Worm (Caenorhabditis elegans) whole organism, L3 larva: Measurements from ENCODE around the gene W07G4.8.

Experiments
- R02D3.7 ChIP-seq: fragments of 150-350 bp; optimal IDR thresholded peaks from 2 replicates; lab custom pipeline; 2014; ENCODE audit warnings: missing biosample characterization, missing genetic modification characterization
- ZK546.5 ChIP-seq: sonication (generic microtip); optimal IDR thresholded peaks from 2 replicates; lab custom pipeline; 2017; ENCODE audit warnings: missing biosample characterization, missing genetic modification characterization
- aly-2 ChIP-seq: fragments of 150-350 bp; optimal IDR thresholded peaks from 2 replicates; lab custom pipeline; 2014; ENCODE audit warnings: missing biosample characterization, missing genetic modification characterization
- ama-1 ChIP-seq: fragments of 150-350 bp; optimal IDR thresholded peaks from 2 replicates; lab custom pipeline; 2018
- ceh-16 ChIP-seq: sonication (generic microtip); optimal IDR thresholded peaks from 2 replicates; lab custom pipeline; 2017; ENCODE audit warnings: missing biosample characterization, missing genetic modification characterization
- ceh-28 ChIP-seq: fragments of 150-350 bp; optimal IDR thresholded peaks from 2 replicates; lab custom pipeline; 2014; ENCODE audit warnings: missing biosample characterization, missing genetic modification reagents, missing genetic modification characterization
- daf-12 ChIP-seq: fragments of 150-350 bp; optimal IDR thresholded peaks from 2 replicates; lab custom pipeline; 2014; ENCODE audit warnings: missing biosample characterization, missing genetic modification reagents, missing genetic modification characterization
- egl-27 ChIP-seq: sonication (generic microtip); optimal IDR thresholded peaks from 4 replicates; lab custom pipeline; 2017; ENCODE audit warnings: missing biosample characterization, missing genetic modification reagents, missing genetic modification characterization
- elt-1 ChIP-seq: fragments of 150-350 bp; optimal IDR thresholded peaks from 2 replicates; lab custom pipeline; 2014; ENCODE audit warnings: missing biosample characterization, missing genetic modification characterization
- elt-2 ChIP-seq: sonication (generic microtip); optimal IDR thresholded peaks from 2 replicates; lab custom pipeline; 2016; ENCODE audit warnings: missing genetic modification reagents, mild to moderate bottlenecking, missing genetic modification characterization, missing compliant biosample characterization
- elt-3 ChIP-seq, 3 experiments: fragments of 150-350 bp in 1 of 3; sonication (generic microtip) in 2 of 3; optimal IDR thresholded peaks; 2 replicates in 2 of 3; 4 replicates in 1 of 3; lab custom pipeline; 2014 to 2017; ENCODE audit warnings: missing biosample characterization in 3 of 3, missing genetic modification characterization in 3 of 3
- eor-1 ChIP-seq, 2 experiments: fragments of 150-350 bp; optimal IDR thresholded peaks; 2 replicates each; lab custom pipeline; 2014 to 2018; ENCODE audit warnings: missing biosample characterization in 2 of 2, missing genetic modification characterization in 2 of 2
- fkh-10 ChIP-seq: sonication (generic microtip); optimal IDR thresholded peaks from 2 replicates; lab custom pipeline; 2017; ENCODE audit warnings: missing biosample characterization, missing genetic modification reagents, missing genetic modification characterization
- fos-1 ChIP-seq: fragments of 150-350 bp; optimal IDR thresholded peaks from 2 replicates; lab custom pipeline; 2014; ENCODE audit warnings: missing biosample characterization, missing genetic modification characterization
- hmg-11 ChIP-seq: sonication (generic microtip); optimal IDR thresholded peaks from 2 replicates; lab custom pipeline; 2016; ENCODE audit warnings: missing genetic modification characterization, missing compliant biosample characterization
- jun-1 ChIP-seq: fragments of 150-350 bp; optimal IDR thresholded peaks from 2 replicates; lab custom pipeline; 2014; ENCODE audit warnings: missing biosample characterization, missing genetic modification reagents, missing genetic modification characterization
- lin-15B ChIP-seq: fragments of 150-350 bp; optimal IDR thresholded peaks from 2 replicates; lab custom pipeline; 2014; ENCODE audit warnings: missing biosample characterization, missing genetic modification characterization
- lin-39 ChIP-seq: fragments of 150-350 bp; optimal IDR thresholded peaks from 2 replicates; lab custom pipeline; 2018; ENCODE audit warnings: missing biosample characterization, missing genetic modification reagents, missing genetic modification characterization
- lsy-12 ChIP-seq: sonication (generic microtip); optimal IDR thresholded peaks from 2 replicates; lab custom pipeline; 2016; ENCODE audit warnings: mild to moderate bottlenecking, missing genetic modification characterization, missing compliant biosample characterization
- mml-1 ChIP-seq: fragments of 150-350 bp; sonication (generic microtip); optimal IDR thresholded peaks from 3 replicates; lab custom pipeline; 2014; ENCODE audit warnings: missing biosample characterization, missing genetic modification characterization
- nfya-1 ChIP-seq: sonication (generic microtip); optimal IDR thresholded peaks from 2 replicates; lab custom pipeline; 2017; ENCODE audit warnings: missing genetic modification characterization, mild to moderate bottlenecking, missing compliant biosample characterization, antibody characterized with exemption, moderate library complexity; ENCODE audit not compliant: insufficient read depth
- nhr-11 ChIP-seq: fragments of 150-350 bp; optimal IDR thresholded peaks from 2 replicates; lab custom pipeline; 2014; ENCODE audit warnings: missing biosample characterization, missing genetic modification characterization
- nhr-12 ChIP-seq: fragments of 150-350 bp; optimal IDR thresholded peaks from 2 replicates; lab custom pipeline; 2014; ENCODE audit warnings: missing biosample characterization, missing genetic modification characterization
- nhr-23 ChIP-seq: fragments of 150-350 bp; optimal IDR thresholded peaks from 2 replicates; lab custom pipeline; 2014; ENCODE audit warnings: missing biosample characterization, missing genetic modification reagents, missing genetic modification characterization
- nhr-237 ChIP-seq: fragments of 150-350 bp; optimal IDR thresholded peaks from 2 replicates; lab custom pipeline; 2014; ENCODE audit warnings: missing biosample characterization, missing genetic modification characterization
- nhr-25 ChIP-seq: sonication (generic microtip); optimal IDR thresholded peaks from 2 replicates; lab custom pipeline; 2017; ENCODE audit warnings: missing biosample characterization, missing genetic modification characterization
- nhr-28 ChIP-seq: fragments of 150-350 bp; optimal IDR thresholded peaks from 2 replicates; lab custom pipeline; 2014; ENCODE audit warnings: missing biosample characterization, missing genetic modification characterization
- nhr-43 ChIP-seq: sonication (generic microtip); optimal IDR thresholded peaks from 2 replicates; lab custom pipeline; 2016; ENCODE audit warnings: mild to moderate bottlenecking, missing genetic modification characterization, missing compliant biosample characterization; ENCODE audit not compliant: poor library complexity, severe bottlenecking
- nhr-67 ChIP-seq: fragments of 150-350 bp; optimal IDR thresholded peaks from 2 replicates; lab custom pipeline; 2014; ENCODE audit warnings: missing biosample characterization, missing genetic modification characterization
- nhr-76 ChIP-seq: fragments of 150-350 bp; sonication (generic microtip); optimal IDR thresholded peaks from 5 replicates; lab custom pipeline; 2014; ENCODE audit warnings: missing biosample characterization, missing genetic modification characterization
- nhr-77 ChIP-seq: fragments of 150-350 bp; optimal IDR thresholded peaks from 2 replicates; lab custom pipeline; 2014; ENCODE audit warnings: missing biosample characterization, missing genetic modification characterization
- pha-4 ChIP-seq: fragments of 150-350 bp; optimal IDR thresholded peaks from 2 replicates; lab custom pipeline; 2014; ENCODE audit warnings: missing biosample characterization, missing genetic modification reagents, missing genetic modification characterization
- pqm-1 ChIP-seq: fragments of 150-350 bp; optimal IDR thresholded peaks from 2 replicates; lab custom pipeline; 2017; ENCODE audit warnings: missing biosample characterization, missing genetic modification characterization, inconsistent platforms
- sea-2 ChIP-seq: fragments of 150-350 bp; sonication (generic microtip); optimal IDR thresholded peaks from 4 replicates; lab custom pipeline; 2014; ENCODE audit warnings: missing biosample characterization, missing genetic modification reagents, missing genetic modification characterization
- skn-1 ChIP-seq: fragments of 150-350 bp; optimal IDR thresholded peaks from 2 replicates; lab custom pipeline; 2014; ENCODE audit warnings: missing biosample characterization, missing genetic modification characterization
- snpc-4 ChIP-seq: fragments of 150-350 bp; optimal IDR thresholded peaks from 2 replicates; lab custom pipeline; 2014; ENCODE audit warnings: missing biosample characterization, missing genetic modification characterization
- tbx-2 ChIP-seq: sonication (generic microtip); optimal IDR thresholded peaks from 2 replicates; lab custom pipeline; 2016; ENCODE audit warnings: mild to moderate bottlenecking, missing genetic modification characterization, missing compliant biosample characterization
- unc-39 ChIP-seq: sonication (generic microtip); optimal IDR thresholded peaks from 4 replicates; lab custom pipeline; 2017; ENCODE audit warnings: missing biosample characterization, missing genetic modification characterization
- unc-62 ChIP-seq: fragments of 150-350 bp; sonication (generic microtip); optimal IDR thresholded peaks from 4 replicates; lab custom pipeline; 2014; ENCODE audit warnings: missing biosample characterization, missing genetic modification reagents, missing genetic modification characterization
- zag-1 ChIP-seq: fragments of 150-350 bp; optimal IDR thresholded peaks from 2 replicates; lab custom pipeline; 2014; ENCODE audit warnings: missing biosample characterization, missing genetic modification characterization
- ztf-11 ChIP-seq: fragments of 150-350 bp; optimal IDR thresholded peaks from 2 replicates; lab custom pipeline; 2014; ENCODE audit warnings: missing biosample characterization, missing genetic modification characterization
- ztf-4 ChIP-seq: fragments of 150-350 bp; optimal IDR thresholded peaks from 2 replicates; lab custom pipeline; 2014; ENCODE audit warnings: missing biosample characterization, missing genetic modification characterization

W07G4.8 gene

DNA sequence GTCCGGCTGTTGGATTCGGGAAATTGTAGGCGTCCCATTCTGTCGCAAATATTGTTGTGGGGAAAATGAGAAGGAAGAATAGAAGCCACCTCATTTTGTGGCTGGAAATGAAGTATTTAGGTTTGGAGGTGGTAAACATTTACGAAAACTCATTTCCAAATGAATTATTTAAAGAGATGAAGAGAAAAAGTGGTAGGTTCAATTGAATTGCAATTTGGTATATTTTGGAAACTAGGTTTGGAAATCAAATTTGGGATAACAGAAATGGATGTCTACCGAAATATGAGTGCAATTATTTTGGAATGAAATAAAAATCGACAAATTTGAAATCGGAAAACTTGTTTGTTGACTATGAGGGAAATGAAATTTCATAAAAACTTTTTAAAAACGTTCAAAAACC, 40.5 kb downstream of the W07G4.8 start, which contains the start of gene F15B9.10:
F15B9.10 (minus strand) TSS at position 101 of the 400 bp plus-strand sequence.
- no peak for TF ChIP-seq nhr-237
- TF ChIP-seq snpc-4 (tag; lab: Kevin White, UChicago), result no peak
- no peak for TF ChIP-seq elt-3 (tag; optimal IDR thresholded peaks at IDR 0.05; lab: Kevin White, UChicago)
- TF ChIP-seq nhr-76, result no peak
- no peak for TF ChIP-seq lin-15B
- TF ChIP-seq tbx-2 (tag; lab: Kevin White, UChicago), result no peak
- TF ChIP-seq ztf-11, result no peak
- no peak for TF ChIP-seq elt-2 (tag; lab: Kevin White, UChicago)

DNA sequence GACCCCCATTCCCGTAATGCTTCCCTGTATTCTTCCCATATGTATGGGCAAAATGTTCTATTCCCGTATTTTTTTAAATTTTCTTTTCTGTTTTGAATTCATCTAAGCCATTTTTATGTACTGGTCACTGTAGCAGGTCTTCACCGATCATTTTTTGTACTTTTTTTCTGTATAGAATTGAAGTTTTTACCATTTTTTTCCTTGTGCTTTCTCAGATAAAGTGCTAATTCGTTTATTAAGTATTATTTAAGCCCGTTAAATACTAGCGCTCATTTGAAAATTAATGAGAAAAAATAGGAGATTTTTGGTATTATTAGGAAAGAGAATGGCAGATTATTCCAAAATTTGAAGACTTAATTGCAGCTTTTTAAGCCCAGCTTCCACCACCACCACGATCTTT, 42.6 kb downstream of the W07G4.8 start:
- TF ChIP-seq pqm-1 (no peak), nhr-12 (tag; lab: Kevin White, UChicago) (no peak), ama-1 (lab: Kevin White, UChicago) (no peak), tbx-2 (tag; lab: Kevin White, UChicago) (no peak), nhr-67 (no peak), mml-1 (tag; lab: Kevin White, UChicago) (no peak), ZK546.5 (tag; lab: Kevin White, UChicago) (no peak)

DNA sequence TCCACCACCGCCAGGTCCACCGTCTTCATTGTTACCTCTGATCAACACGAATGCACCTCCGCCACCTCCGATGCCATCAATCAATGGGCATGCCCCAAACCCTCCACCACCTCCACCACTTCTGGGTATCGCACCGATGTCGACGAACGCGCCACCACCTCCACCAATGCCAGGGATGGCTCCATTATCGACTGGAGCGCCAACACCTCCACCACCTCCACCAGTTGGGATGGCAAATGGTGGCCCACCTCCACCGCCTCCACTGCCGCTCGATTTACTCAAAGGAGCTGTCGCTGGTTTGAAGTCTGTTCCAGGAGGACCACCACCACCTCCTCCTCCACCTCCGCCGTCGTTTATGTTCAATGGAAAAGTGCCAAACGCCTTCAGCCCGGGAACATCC, 45.0 kb downstream of the W07G4.8 start:
- TF ChIP-seq elt-2 (tag; lab: Kevin White, UChicago) (no peak), nhr-25 (tag; lab: Kevin White, UChicago) (no peak), skn-1 (tag; lab: Kevin White, UChicago) (no peak), nhr-76 (no peak), fkh-10 (no peak), nhr-43 (tag; lab: Kevin White, UChicago) (no peak), unc-39 (tag; lab: Kevin White, UChicago) (no peak), jun-1 (tag; lab: Kevin White, UChicago) (no peak), ceh-16 (tag; lab: Kevin White, UChicago) (no peak), ZK546.5 (tag; lab: Kevin White, UChicago) (no peak), aly-2 (tag; lab: Kevin White, UChicago) (no peak), nhr-237 (no peak), hmg-11 (tag; lab: Kevin White, UChicago) (no peak), egl-27 (no peak), daf-12 (tag; lab: Kevin White, UChicago) (no peak), sea-2 (GFP tag; lab: Kevin White, UChicago) (no peak), lin-15B (no peak), nhr-12 (tag; lab: Kevin White, UChicago) (no peak), fos-1 (tag; lab: Kevin White, UChicago) (no peak)

DNA sequence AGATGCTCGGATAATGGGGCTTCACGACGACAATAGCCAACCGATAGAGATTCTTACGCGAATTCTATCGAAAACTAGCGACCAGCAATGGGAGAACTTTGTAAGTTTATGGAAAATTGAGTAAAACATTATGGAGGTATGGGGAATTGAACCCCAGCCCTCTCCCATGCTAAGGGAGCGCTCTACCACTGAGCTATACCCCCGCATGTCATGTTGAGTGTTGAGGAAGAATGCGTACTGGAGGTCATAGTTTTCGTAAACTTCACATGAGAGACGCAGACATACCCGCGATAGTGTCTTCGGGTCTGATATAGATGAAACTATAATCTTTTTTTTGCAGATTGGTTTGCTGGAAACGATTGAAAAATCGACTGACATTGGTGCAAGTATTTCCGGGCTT, 46.0 kb downstream of the W07G4.8 start:
- no peak for TF ChIP-seq elt-1 (tag; lab: Kevin White, UChicago)
- no peak for TF ChIP-seq nhr-11
- peak; percentile 43 for TF ChIP-seq tbx-2 (tag; lab: Kevin White, UChicago)
- TF ChIP-seq nhr-28 (tag; lab: Kevin White, UChicago), result no peak
- peak; percentile 11 for TF ChIP-seq skn-1 (tag; lab: Kevin White, UChicago)
- TF ChIP-seq nhr-77 (tag; lab: Kevin White, UChicago), result no peak
- TF ChIP-seq ama-1 (lab: Kevin White, UChicago), result no peak
- peak; percentile 41 for TF ChIP-seq nhr-23 (tag; lab: Kevin White, UChicago)
- no peak for TF ChIP-seq elt-3 (tag; optimal IDR thresholded peaks at IDR 0.05; lab: Kevin White, UChicago)
- TF ChIP-seq nhr-25 (tag; lab: Kevin White, UChicago), result peak; percentile 75
- TF ChIP-seq nhr-43 (tag; lab: Kevin White, UChicago), result peak; percentile 89
- peak; percentile 34 for TF ChIP-seq jun-1 (tag; lab: Kevin White, UChicago)
- no peak for TF ChIP-seq ceh-28 (tag; lab: Kevin White, UChicago)
- TF ChIP-seq R02D3.7 (tag; lab: Kevin White, UChicago), result no peak
- TF ChIP-seq ztf-4 (tag; lab: Kevin White, UChicago), result peak; percentile 2
- TF ChIP-seq unc-39 (tag; lab: Kevin White, UChicago), result no peak
- TF ChIP-seq hmg-11 (tag; lab: Kevin White, UChicago), result peak; percentile 88
- TF ChIP-seq lin-39, result peak; percentile 85
- TF ChIP-seq lsy-12 (tag; lab: Kevin White, UChicago), result peak; percentile 52
- TF ChIP-seq snpc-4 (tag; lab: Kevin White, UChicago), result peak; percentile 36
- TF ChIP-seq ZK546.5 (tag; lab: Kevin White, UChicago), result no peak
- peak; percentile 26 for TF ChIP-seq lin-15B
- no peak for TF ChIP-seq zag-1
- no peak for TF ChIP-seq nfya-1 (tag; lab: Kevin White, UChicago)
- peak; percentile 61 for TF ChIP-seq elt-2 (tag; lab: Kevin White, UChicago)
- TF ChIP-seq unc-62 (GFP tag; lab: Kevin White, UChicago), result no peak
- no peak for TF ChIP-seq fkh-10
- no peak for TF ChIP-seq eor-1 (tag; optimal IDR thresholded peaks at IDR 0.05; lab: Kevin White, UChicago)
- peak; percentile 66 for TF ChIP-seq pha-4
- no peak for TF ChIP-seq sea-2 (GFP tag; lab: Kevin White, UChicago)
- peak; percentile 9 for TF ChIP-seq pqm-1
- TF ChIP-seq, all 47 proteins: peak for 15
